Worm (Caenorhabditis elegans): ENCODE measurements around the gene Y17G9B.2.

Y17G9B.2 gene

DNA sequence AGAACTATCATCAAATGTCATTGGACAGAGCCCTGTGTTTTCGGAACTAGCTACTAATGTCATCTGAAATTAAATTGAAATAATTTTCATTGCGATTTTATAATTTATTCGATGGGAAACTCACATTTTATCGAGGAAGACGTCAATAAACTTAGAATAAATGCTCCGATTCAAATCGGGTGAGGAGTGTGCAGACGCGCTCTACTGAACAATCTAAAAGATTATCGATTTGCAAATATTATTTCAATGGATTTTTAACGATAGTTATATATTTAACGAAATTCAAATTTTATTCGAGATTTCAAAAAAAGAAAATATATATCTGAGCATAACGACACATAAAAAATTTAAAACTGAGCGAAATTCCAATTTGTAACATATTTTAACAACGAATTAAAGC is 35.2 kb downstream of the Y17G9B.2 start, which contains the start of gene eor-1 (continued):
- TF ChIP-seq fos-1 (tag; optimal IDR thresholded peaks at IDR 0.05) (no peak), F44E2.7 (GFP tag; IDR thresholded peaks at IDR 0.05) (no peak), attf-4 (tag; optimal IDR thresholded peaks at IDR 0.05) (no peak), nhr-77 (tag; optimal IDR thresholded peaks at IDR 0.05) (peak; percentile 53), nhr-25 (tag; optimal IDR thresholded peaks at IDR 0.05; ENCODE audit: borderline replicate concordance, insufficient read depth) (peak; percentile 48), lsy-2 (tag; optimal IDR thresholded peaks at IDR 0.05) (peak in 1 of 2 experiments; percentile 75), mxl-2 (GFP tag; conservative IDR thresholded peaks at IDR 0.05) (no peak), rbr-2 (tag; optimal IDR thresholded peaks at IDR 0.05) (peak; percentile 44), F10B5.3 (tag; optimal IDR thresholded peaks at IDR 0.05) (no peak), spr-1 (tag; optimal IDR thresholded peaks at IDR 0.05) (no peak), snpc-1.2 (GFP tag; IDR thresholded peaks at IDR 0.05) (no peak), dve-1 (tag; optimal IDR thresholded peaks at IDR 0.05; ENCODE audit: insufficient read depth) (peak; percentile 29), zip-11 (GFP tag; IDR thresholded peaks at IDR 0.05) (no peak), nhr-6 (tag; optimal IDR thresholded peaks at IDR 0.05) (no peak), snpc-4 (tag; optimal IDR thresholded peaks at IDR 0.05) (no peak), dpl-1 (GFP tag; optimal IDR thresholded peaks at IDR 0.05) (peak; percentile 33), madf-9 (GFP tag; conservative IDR thresholded peaks at IDR 0.05) (no peak), fkh-10 (GFP tag; optimal IDR thresholded peaks at IDR 0.05) (no peak), F49E8.2 (tag; optimal IDR thresholded peaks at IDR 0.05; ENCODE audit: borderline replicate concordance) (no peak)

DNA sequence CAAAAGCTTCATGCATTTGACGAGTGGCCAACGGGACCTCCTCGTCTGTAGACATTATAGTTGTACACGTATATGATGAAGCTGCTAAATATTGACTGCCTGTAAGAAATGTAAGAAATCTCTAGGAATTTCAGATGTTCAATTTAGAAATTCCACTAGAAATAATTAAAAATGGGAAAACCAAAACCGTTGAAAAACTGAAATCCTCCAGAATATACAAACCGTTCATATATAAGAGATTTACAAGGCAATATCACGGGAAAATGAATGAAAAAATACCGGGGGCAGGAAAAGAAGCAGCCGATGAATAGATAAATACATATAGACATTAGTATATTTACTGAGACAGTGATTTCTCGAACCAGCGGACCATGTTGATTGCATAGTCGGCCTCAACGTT is 38.5 kb downstream of the Y17G9B.2 start, which contains the start of gene dpf-7:
Gene dpf-7, minus strand, starts transcription at position 101 of the 400 bp plus-strand sequence.
- TF ChIP-seq lin-38 (GFP tag; IDR thresholded peaks at IDR 0.05) (peak; percentile 22; the same call in 1 of the 2 replicates), Y75B8A.6 (GFP tag; IDR thresholded peaks at IDR 0.05) (no peak), F37D6.2 (tag; optimal IDR thresholded peaks at IDR 0.05) (no peak)

DNA sequence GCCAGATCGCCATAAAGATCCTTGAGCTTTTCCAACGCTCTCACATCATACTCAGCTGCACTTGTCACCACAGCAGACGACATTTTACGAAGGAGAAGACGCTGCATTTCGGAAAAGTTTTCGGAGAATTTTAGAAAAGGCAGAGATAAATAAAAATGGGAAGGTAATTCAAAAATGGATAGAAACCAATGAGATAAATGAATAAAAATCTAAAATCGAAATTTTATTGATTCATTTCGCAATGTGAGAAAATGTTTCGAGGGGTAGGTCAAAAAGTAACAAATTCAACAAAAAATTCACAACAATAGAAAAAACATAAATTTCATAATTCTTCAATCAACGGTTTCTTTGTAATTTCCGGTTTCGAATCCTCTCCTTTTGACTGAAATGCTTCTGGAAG is 42.5 kb downstream of the Y17G9B.2 start, which contains the start of gene dpf-5:
Gene dpf-5, minus strand, starts transcription at position 101 of the 400 bp plus-strand sequence.
- TF ChIP-seq nhr-11 (tag; optimal IDR thresholded peaks at IDR 0.05) = no peak
- no peak for TF ChIP-seq nhr-77 (tag; optimal IDR thresholded peaks at IDR 0.05)
- TF ChIP-seq ceh-20 (GFP tag; IDR thresholded peaks at IDR 0.05) = no peak
- TF ChIP-seq ctbp-1 (GFP tag; IDR thresholded peaks at IDR 0.05) = no peak
- no peak for TF ChIP-seq lin-1 (GFP tag; IDR thresholded peaks at IDR 0.05)
- TF ChIP-seq dmd-6 (GFP tag; IDR thresholded peaks at IDR 0.05) = no peak

ce11 chrIV:4807219-4807618 is 43.3 kb downstream of the Y17G9B.2 start, which contains the start of gene H06H21.11:
TSS of gene H06H21.11 (minus strand) at chrIV:4807319.
- TF ChIP-seq lin-13 (GFP tag; optimal IDR thresholded peaks at IDR 0.05) (no peak), lin-15B (tag; optimal IDR thresholded peaks at IDR 0.05) (no peak), aha-1 (tag) (peak; percentile 25), pha-4 (GFP tag; IDR thresholded peaks at IDR 0.05) (peak; percentile 37; the same call in 1 of the 2 replicates), pha-4 (tag; optimal IDR thresholded peaks at IDR 0.05) (no peak), spr-3 (GFP tag; optimal IDR thresholded peaks at IDR 0.05) (no peak), lin-38 (GFP tag; IDR thresholded peaks at IDR 0.05) (peak; percentile 35; the same call in 1 of the 2 replicates), cey-2 (tag; optimal IDR thresholded peaks at IDR 0.05; ENCODE audit: borderline replicate concordance, insufficient read depth) (no peak), dve-1 (tag; optimal IDR thresholded peaks at IDR 0.05; ENCODE audit: insufficient read depth) (no peak)

DNA sequence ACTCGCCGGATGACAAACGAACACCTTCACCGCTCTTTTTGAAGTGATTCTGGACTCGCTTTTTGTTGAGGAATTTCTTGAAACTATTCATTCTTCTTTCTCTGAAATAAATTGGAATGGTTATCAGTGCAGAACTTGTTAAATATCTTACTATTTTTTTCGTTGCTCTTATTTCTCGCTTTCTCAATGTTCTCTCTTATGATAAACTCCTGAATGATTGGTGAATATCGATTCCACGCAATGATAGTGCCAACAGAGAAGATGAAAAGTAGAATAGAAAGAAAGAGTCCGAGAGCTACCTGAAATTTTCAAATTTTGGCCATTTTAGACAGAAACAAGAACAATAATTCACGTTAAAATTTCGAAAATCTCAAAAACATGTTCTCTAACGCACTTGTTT is 45.5 kb downstream of the Y17G9B.2 start, which contains the start of gene ubxn-6:
Gene ubxn-6, minus strand, starts transcription at position 101 of the 400 bp plus-strand sequence.
- TF ChIP-seq nhr-6 (tag; optimal IDR thresholded peaks at IDR 0.05) (no peak), T20F7.1 (GFP tag; optimal IDR thresholded peaks at IDR 0.05) (no peak), vab-7 (GFP tag; IDR thresholded peaks at IDR 0.05) (no peak), unc-130 (GFP tag; optimal IDR thresholded peaks at IDR 0.05) (no peak), zfp-3 (GFP tag; conservative IDR thresholded peaks at IDR 0.05) (no peak), mxl-3 (GFP tag; optimal IDR thresholded peaks at IDR 0.05) (no peak), lin-13 (GFP tag; optimal IDR thresholded peaks at IDR 0.05) (no peak), daf-16 (GFP tag; optimal IDR thresholded peaks at IDR 0.05) (no peak), daf-16 (tag; optimal IDR thresholded peaks at IDR 0.05) (no peak)

Data from whole organism, L4 larva.